Worm (Caenorhabditis elegans): ENCODE data around the gene C25E10.12.
A peak's percentile ranks its signal among the peaks of the same experiment; 100 is the strongest.

C25E10.12 gene

DNA sequence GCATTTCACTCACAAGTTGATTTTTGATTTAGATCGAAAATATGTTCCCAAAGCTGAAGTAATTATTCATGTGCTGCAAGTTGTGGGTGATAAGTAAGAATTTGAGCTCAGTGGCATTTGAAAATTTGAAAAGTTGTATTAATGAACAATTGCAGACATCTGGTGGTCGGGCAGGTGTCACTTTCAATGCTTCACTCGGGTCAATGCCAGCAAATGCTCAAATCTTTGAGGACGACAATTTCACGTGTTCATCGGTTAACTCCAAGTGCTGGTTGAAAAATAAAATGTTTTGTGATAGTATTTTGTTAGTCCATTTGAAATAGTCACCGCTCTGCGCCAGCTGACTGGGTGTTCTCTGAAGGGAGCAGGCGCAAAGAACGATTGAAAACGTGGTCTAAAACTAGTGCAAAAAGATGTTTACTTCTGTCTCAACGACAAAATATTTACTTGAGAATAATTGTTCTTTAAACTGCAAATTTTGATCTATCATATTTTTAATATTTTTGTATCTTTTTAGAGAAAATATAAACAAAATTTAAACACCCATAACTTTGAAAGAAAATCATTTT lies 31.9 kb upstream of the C25E10.12 start (continued):
- TF ChIP-seq unc-62 (GFP tag; optimal IDR thresholded peaks at IDR 0.05) (no peak), sem-4 (tag; optimal IDR thresholded peaks at IDR 0.05) (no peak)

DNA sequence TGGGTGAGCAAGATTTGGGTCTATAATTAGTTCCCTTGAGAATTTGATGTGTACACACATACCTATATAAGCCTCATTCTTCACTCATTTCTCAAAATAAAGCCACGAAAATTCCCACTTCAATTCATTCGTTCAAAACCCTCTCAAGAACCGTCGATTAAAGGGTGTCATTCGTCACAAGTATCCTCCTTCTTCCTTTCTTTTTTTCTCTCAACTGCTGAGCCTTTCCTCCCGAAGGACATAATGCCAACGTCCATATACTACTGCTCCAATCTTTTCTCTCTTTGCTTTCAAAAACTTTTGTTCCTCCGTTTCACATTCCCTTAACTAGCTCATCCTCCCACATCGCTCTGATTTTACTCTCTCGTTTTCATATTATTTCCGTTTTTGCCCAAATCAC lies 30.0 kb upstream of the C25E10.12 start, which contains the start of gene T27E4.1:
Gene T27E4.1 (plus strand): TSS at position 137 of the 400 bp plus-strand sequence.
- TF ChIP-seq snpc-4 (tag; optimal IDR thresholded peaks at IDR 0.05) (no peak), nhr-11 (tag; optimal IDR thresholded peaks at IDR 0.05) (no peak), ZK546.5 (tag; optimal IDR thresholded peaks at IDR 0.05) (no peak), ama-1 (optimal IDR thresholded peaks at IDR 0.05) (no peak), gmeb-1 (tag; optimal IDR thresholded peaks at IDR 0.05) (no peak), nhr-10 (tag; optimal IDR thresholded peaks at IDR 0.05) (no peak), lsy-2 (tag; optimal IDR thresholded peaks at IDR 0.05) (peak in 1 of 2 experiments; percentile 4), sem-4 (tag; optimal IDR thresholded peaks at IDR 0.05) (no peak), lin-13 (GFP tag; optimal IDR thresholded peaks at IDR 0.05) (no peak), sma-9 (GFP tag; optimal IDR thresholded peaks at IDR 0.05) (peak; percentile 28), sma-9 (tag; optimal IDR thresholded peaks at IDR 0.05) (no peak), nhr-129 (tag; optimal IDR thresholded peaks at IDR 0.05) (peak; percentile 24), C34F6.9 (tag; optimal IDR thresholded peaks at IDR 0.05) (peak; percentile 40), sma-3 (GFP tag; optimal IDR thresholded peaks at IDR 0.05) (no peak), zag-1 (tag; optimal IDR thresholded peaks at IDR 0.05) (peak; percentile 53), elt-3 (tag; optimal IDR thresholded peaks at IDR 0.05) (no peak), R02D3.7 (tag; optimal IDR thresholded peaks at IDR 0.05) (no peak), nhr-237 (tag; optimal IDR thresholded peaks at IDR 0.05) (no peak), alr-1 (tag; optimal IDR thresholded peaks at IDR 0.05) (no peak), nhr-77 (tag; optimal IDR thresholded peaks at IDR 0.05) (no peak), unc-55 (GFP tag; optimal IDR thresholded peaks at IDR 0.05) (peak; percentile 53)

DNA sequence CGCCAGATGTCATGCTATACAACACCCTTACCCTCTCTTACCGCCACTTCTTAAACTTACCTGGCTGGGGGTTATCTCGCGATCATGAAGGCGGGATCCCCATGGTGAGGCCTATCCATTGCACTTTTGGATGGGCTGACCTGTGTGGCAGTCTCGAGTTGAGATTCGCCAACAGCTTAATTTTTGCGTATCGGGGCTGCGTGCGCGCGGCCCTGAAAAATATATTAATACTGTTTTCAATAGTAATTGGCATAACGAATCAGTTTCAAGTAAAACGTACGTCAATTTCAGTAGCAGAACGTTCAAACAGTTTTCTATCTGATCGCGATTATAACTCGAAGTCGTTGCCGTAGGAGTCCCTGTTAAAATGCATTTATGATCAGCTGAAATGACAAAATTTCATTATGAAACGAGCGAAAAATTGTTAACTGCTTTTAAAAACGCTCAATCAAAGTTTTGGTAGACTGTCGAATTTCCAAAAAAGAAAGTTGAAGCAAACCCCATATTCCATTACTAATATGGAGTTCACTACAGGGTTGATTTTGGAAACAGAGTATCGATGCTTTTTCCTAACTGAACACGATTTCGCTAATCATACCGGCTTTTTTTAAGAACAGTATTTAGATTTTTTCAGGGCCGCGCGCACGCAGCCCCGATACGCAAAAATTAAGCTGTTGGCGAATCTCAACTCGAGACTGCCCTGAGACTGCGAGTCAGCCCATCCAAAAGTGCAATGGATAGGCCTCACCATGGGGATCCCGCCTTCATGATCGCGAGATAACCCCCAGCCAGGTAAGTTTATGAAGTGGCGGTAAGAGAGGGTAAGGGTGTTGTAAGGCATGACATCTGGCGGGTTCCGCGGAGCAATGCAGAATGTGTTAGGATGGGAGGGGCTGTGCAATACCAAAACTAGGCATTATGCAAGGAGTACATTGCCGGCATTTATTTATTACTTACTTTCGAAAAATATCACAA lies 28.9 kb upstream of the C25E10.12 start:
- TF ChIP-seq snpc-4 (tag; optimal IDR thresholded peaks at IDR 0.05), result peak; percentile 18

DNA sequence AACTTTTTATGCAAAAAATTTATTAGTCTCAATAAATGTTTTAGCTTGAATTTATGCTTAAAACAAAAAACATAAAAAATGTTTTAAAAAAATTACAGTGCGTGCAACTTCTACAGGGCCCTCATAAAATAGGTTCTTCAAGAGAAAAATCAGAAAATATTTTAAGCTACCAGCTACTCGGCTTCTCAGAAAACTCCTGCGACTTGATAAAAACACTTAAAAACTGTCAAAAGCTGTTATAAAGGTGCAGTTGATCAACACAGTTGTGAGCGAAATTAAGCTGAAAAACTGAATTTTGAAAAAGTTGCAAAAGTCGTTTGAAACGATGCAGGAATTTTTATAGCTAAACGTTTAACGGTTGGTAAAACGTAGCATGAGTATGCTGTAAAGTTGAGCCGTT lies 26.5 kb upstream of the C25E10.12 start:
- TF ChIP-seq nhr-12 (tag; optimal IDR thresholded peaks at IDR 0.05) (no peak), unc-62 (GFP tag; optimal IDR thresholded peaks at IDR 0.05) (no peak), nhr-237 (tag; optimal IDR thresholded peaks at IDR 0.05) (no peak), sma-3 (GFP tag; optimal IDR thresholded peaks at IDR 0.05) (no peak), C34F6.9 (tag; optimal IDR thresholded peaks at IDR 0.05) (peak; percentile 47), snpc-4 (tag; optimal IDR thresholded peaks at IDR 0.05) (no peak), alr-1 (tag; optimal IDR thresholded peaks at IDR 0.05) (no peak), dmd-4 (tag; optimal IDR thresholded peaks at IDR 0.05) (no peak), ceh-16 (tag; optimal IDR thresholded peaks at IDR 0.05) (no peak), peb-1 (tag; optimal IDR thresholded peaks at IDR 0.05) (no peak), Y55F3AM.14 (GFP tag; optimal IDR thresholded peaks at IDR 0.05) (no peak), ama-1 (optimal IDR thresholded peaks at IDR 0.05) (peak; percentile 96), nhr-129 (tag; optimal IDR thresholded peaks at IDR 0.05) (no peak), blmp-1 (tag; optimal IDR thresholded peaks at IDR 0.05; ENCODE audit: insufficient read depth) (no peak)

DNA sequence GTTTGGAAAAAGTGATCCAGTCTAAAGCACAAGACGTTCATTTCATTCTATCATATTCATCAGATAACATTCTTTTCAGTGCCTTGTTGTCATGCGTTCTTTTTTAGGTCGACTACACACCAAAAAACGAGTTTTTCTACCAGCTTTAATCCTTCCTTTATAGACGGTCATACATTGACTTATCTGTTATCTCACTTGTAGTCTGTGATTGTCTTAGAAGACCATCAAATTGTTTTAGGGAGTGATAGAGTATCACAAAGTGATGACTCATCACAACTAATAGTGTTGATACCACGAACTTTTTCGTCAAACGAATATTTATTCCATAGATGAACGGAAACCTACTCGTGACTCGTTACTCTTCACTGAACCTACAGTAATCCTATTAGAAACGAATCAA lies 23.6 kb upstream of the C25E10.12 start:
- TF ChIP-seq ama-1 (optimal IDR thresholded peaks at IDR 0.05), result no peak
- peak; percentile 16 for TF ChIP-seq crh-2 (tag; optimal IDR thresholded peaks at IDR 0.05)
- TF ChIP-seq nhr-25 (tag; optimal IDR thresholded peaks at IDR 0.05), result peak; percentile 63
- TF ChIP-seq gmeb-1 (tag; optimal IDR thresholded peaks at IDR 0.05), result no peak
- TF ChIP-seq mdl-1 (tag; optimal IDR thresholded peaks at IDR 0.05), result peak in 1 of 2 experiments; percentile 7
- peak; percentile 76 for TF ChIP-seq fos-1 (tag; optimal IDR thresholded peaks at IDR 0.05)
- peak; percentile 56 for TF ChIP-seq sma-9 (GFP tag; optimal IDR thresholded peaks at IDR 0.05)
- TF ChIP-seq sma-9 (tag; optimal IDR thresholded peaks at IDR 0.05), result no peak
- TF ChIP-seq snpc-4 (tag; optimal IDR thresholded peaks at IDR 0.05), result no peak
- peak; percentile 92 for TF ChIP-seq sma-3 (GFP tag; optimal IDR thresholded peaks at IDR 0.05)
- TF ChIP-seq nhr-21 (tag; optimal IDR thresholded peaks at IDR 0.05), result peak; percentile 71
- TF ChIP-seq lin-39 (tag; optimal IDR thresholded peaks at IDR 0.05), result no peak
- TF ChIP-seq mbf-1 (tag; optimal IDR thresholded peaks at IDR 0.05), result no peak
- peak; percentile 24 for TF ChIP-seq egl-27 (tag; optimal IDR thresholded peaks at IDR 0.05)
- TF ChIP-seq nhr-10 (tag; optimal IDR thresholded peaks at IDR 0.05), result no peak
- TF ChIP-seq aly-2 (tag; optimal IDR thresholded peaks at IDR 0.05), result no peak
